Worm (Caenorhabditis elegans): Measurements from ENCODE around the gene ifa-4.

DNA sequence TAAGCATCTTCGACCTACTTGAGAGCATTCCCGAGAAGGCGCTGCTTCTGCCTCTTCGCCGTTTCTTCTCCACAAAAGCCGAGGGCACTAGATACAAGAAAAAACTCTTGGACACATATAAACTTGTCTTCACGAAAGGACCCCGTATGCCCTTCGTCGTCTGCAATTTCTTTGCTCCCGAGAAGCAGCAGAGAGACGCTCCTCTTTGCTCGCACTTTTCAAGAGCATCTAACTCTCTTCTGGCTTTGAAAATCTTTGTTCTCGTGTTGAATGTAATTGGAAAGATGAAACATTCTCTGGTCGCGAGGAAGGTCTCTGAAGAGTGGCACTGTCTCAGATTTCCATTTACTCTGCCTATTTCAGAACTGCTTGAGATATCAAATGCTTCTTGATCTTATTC is 23.2 kb upstream of the ifa-4 start:
- TF ChIP-seq ama-1 (optimal IDR thresholded peaks at IDR 0.05), result no peak
- TF ChIP-seq ets-7 (tag; optimal IDR thresholded peaks at IDR 0.05), result no peak
- TF ChIP-seq ceh-36 (tag; optimal IDR thresholded peaks at IDR 0.05), result no peak
- TF ChIP-seq sea-1 (GFP tag; conservative IDR thresholded peaks at IDR 0.05), result no peak
